Fruit fly (Drosophila melanogaster) whole organism, embryonic: ENCODE data around the gene Mvd.
A peak's percentile ranks its signal among the peaks of the same experiment; 100 is the strongest.

ENCODE experiments used
- Atf3 ChIP-seq: fragments of 200-800 bp; sonication (Bioruptor generic); optimal IDR thresholded peaks from 3 replicates; lab custom pipeline; 2016; ENCODE audit warnings: missing biosample characterization, missing genetic modification characterization
- B-H1 ChIP-seq: fragments of 200-800 bp; sonication (Bioruptor generic); IDR thresholded peaks from 3 replicates; pipeline ENCODE4 v1.3.6; 2022; ENCODE audit warnings: missing biosample characterization, missing genetic modification characterization
- CG1024 ChIP-seq: fragments of 200-800 bp; sonication (Bioruptor generic); IDR thresholded peaks from 2 replicates; pipeline ENCODE4 v1.3.6; 2022; ENCODE audit warnings: missing biosample characterization, missing genetic modification characterization
- CG10979 ChIP-seq: fragments of 200-800 bp; sonication (Bioruptor generic); optimal IDR thresholded peaks from 2 replicates; lab custom pipeline; 2018; ENCODE audit warnings: missing biosample characterization, mild to moderate bottlenecking, missing genetic modification characterization, moderate library complexity
- CG11723 ChIP-seq: fragments of 200-800 bp; sonication (Bioruptor generic); optimal IDR thresholded peaks from 2 replicates; lab custom pipeline; 2017; ENCODE audit warnings: missing biosample characterization, mild to moderate bottlenecking, missing genetic modification characterization
- CG13894 ChIP-seq: fragments of 200-800 bp; sonication (Bioruptor generic); optimal IDR thresholded peaks from 3 replicates; lab custom pipeline; 2018; ENCODE audit warnings: missing biosample characterization, mild to moderate bottlenecking, missing genetic modification characterization, moderate library complexity
- CG14014 ChIP-seq: fragments of 200-800 bp; sonication (Bioruptor generic); IDR thresholded peaks from 2 replicates; pipeline ENCODE4 v1.3.6; 2022; ENCODE audit warnings: missing biosample characterization, missing genetic modification characterization
- CG14667 ChIP-seq: fragments of 200-800 bp; sonication (Bioruptor generic); IDR thresholded peaks from 2 replicates; pipeline ENCODE4 v1.3.6; 2022; ENCODE audit warnings: missing biosample characterization, missing genetic modification characterization
- CG14965 ChIP-seq: fragments of 200-800 bp; sonication (Bioruptor generic); optimal IDR thresholded peaks from 2 replicates; lab custom pipeline; 2016; ENCODE audit warnings: missing biosample characterization, missing genetic modification characterization, borderline replicate concordance
- CG17328 ChIP-seq: fragments of 200-800 bp; sonication (Bioruptor generic); IDR thresholded peaks from 2 replicates; pipeline ENCODE4 v1.3.6; 2022; ENCODE audit warnings: missing biosample characterization, missing genetic modification characterization
- CG3163 ChIP-seq: fragments of 200-800 bp; sonication (Bioruptor generic); optimal IDR thresholded peaks from 3 replicates; lab custom pipeline; 2016; ENCODE audit warnings: missing biosample characterization, missing genetic modification characterization
- CG42726 ChIP-seq: fragments of 200-800 bp; sonication (Bioruptor generic); IDR thresholded peaks from 2 replicates; pipeline ENCODE4 v1.3.6; 2022; ENCODE audit warnings: missing biosample characterization, missing genetic modification characterization; ENCODE audit not compliant: partially characterized antibody
- CG43689 ChIP-seq: fragments of 200-800 bp; sonication (Bioruptor generic); IDR thresholded peaks from 2 replicates; pipeline ENCODE4 v1.3.6; 2022; ENCODE audit warnings: missing biosample characterization, missing genetic modification characterization
- CG4854 ChIP-seq: fragments of 200-800 bp; sonication (Bioruptor generic); optimal IDR thresholded peaks from 2 replicates; lab custom pipeline; 2016; ENCODE audit warnings: missing biosample characterization, missing genetic modification characterization, inconsistent platforms
- CG8281 ChIP-seq: fragments of 200-800 bp; sonication (Bioruptor generic); optimal IDR thresholded peaks from 2 replicates; lab custom pipeline; 2018; ENCODE audit warnings: missing biosample characterization, mild to moderate bottlenecking, missing genetic modification characterization, moderate library complexity
- CG9609 ChIP-seq: fragments of 200-800 bp; sonication (Bioruptor generic); optimal IDR thresholded peaks from 3 replicates; lab custom pipeline; 2016; ENCODE audit warnings: missing biosample characterization, missing genetic modification characterization
- CG9817 ChIP-seq: fragments of 200-800 bp; sonication (Bioruptor generic); optimal IDR thresholded peaks from 2 replicates; lab custom pipeline; 2018; ENCODE audit warnings: missing biosample characterization, mild to moderate bottlenecking, missing genetic modification characterization, moderate library complexity
- D ChIP-seq, 2 experiments: fragments of 200-800 bp in 1 of 2; fragments of >200 bp in 1 of 2; sonication (Bioruptor generic) in 1 of 2; optimal IDR thresholded peaks; 2 replicates in 1 of 2; 3 replicates in 1 of 2; lab custom pipeline; 2017; ENCODE audit warnings: mild to moderate bottlenecking in 1 of 2, missing biosample characterization in 1 of 2, missing genetic modification characterization in 1 of 2, missing genetic modification reagents in 1 of 2
- Deaf1 ChIP-seq: fragments of 200-800 bp; optimal IDR thresholded peaks from 3 replicates; lab custom pipeline; 2019; ENCODE audit warnings: missing biosample characterization, mild to moderate bottlenecking, missing genetic modification characterization, moderate library complexity
- Dek ChIP-seq: fragments of 200-800 bp; sonication (Bioruptor generic); optimal IDR thresholded peaks from 3 replicates; lab custom pipeline; 2019; ENCODE audit warnings: missing biosample characterization, mild to moderate bottlenecking, missing genetic modification characterization, moderate library complexity
- Dref ChIP-seq: fragments of 200-800 bp; sonication (Bioruptor generic); IDR thresholded peaks from 2 replicates; pipeline ENCODE4 v1.3.6; 2022; ENCODE audit warnings: missing biosample characterization, missing genetic modification characterization
- GATAe ChIP-seq: fragments of 200-800 bp; sonication (Bioruptor generic); conservative IDR thresholded peaks from 2 replicates; pipeline ENCODE4 v1.3.6; 2022; ENCODE audit warnings: missing biosample characterization, missing genetic modification characterization
- Gsc ChIP-seq: fragments of 200-800 bp; sonication (Bioruptor generic); IDR thresholded peaks from 2 replicates; pipeline ENCODE4 v1.3.6; 2022; ENCODE audit warnings: missing biosample characterization, missing genetic modification characterization
- HHEX ChIP-seq: fragments of 200-800 bp; sonication (Bioruptor generic); optimal IDR thresholded peaks from 3 replicates; lab custom pipeline; 2017; ENCODE audit warnings: missing biosample characterization, mild to moderate bottlenecking, missing genetic modification characterization, missing genetic modification reagents
- HLHmδ ChIP-seq: fragments of 200-800 bp; sonication (Bioruptor generic); optimal IDR thresholded peaks from 2 replicates; lab custom pipeline; 2018; ENCODE audit warnings: missing biosample characterization, mild to moderate bottlenecking, missing genetic modification characterization, moderate library complexity
- NC2α ChIP-seq: fragments of 200-800 bp; sonication (Bioruptor generic); optimal IDR thresholded peaks from 2 replicates; lab custom pipeline; 2016; ENCODE audit warnings: missing biosample characterization, missing genetic modification characterization
- NC2β ChIP-seq: fragments of 200-800 bp; sonication (Bioruptor generic); optimal IDR thresholded peaks from 2 replicates; lab custom pipeline; 2016; ENCODE audit warnings: missing biosample characterization, missing genetic modification characterization
- Nf-YA ChIP-seq: fragments of 200-800 bp; sonication (Bioruptor generic); IDR thresholded peaks from 2 replicates; pipeline ENCODE4 v1.3.6; 2022; ENCODE audit warnings: missing biosample characterization, missing genetic modification characterization
- Oli ChIP-seq: fragments of 200-800 bp; sonication (Bioruptor generic); optimal IDR thresholded peaks from 2 replicates; lab custom pipeline; 2018; ENCODE audit warnings: missing biosample characterization, mild to moderate bottlenecking, missing genetic modification characterization, moderate library complexity
- Ptx1 ChIP-seq: fragments of 200-800 bp; sonication (Bioruptor generic); IDR thresholded peaks from 2 replicates; pipeline ENCODE4 v1.3.6; 2022; ENCODE audit warnings: missing biosample characterization, missing genetic modification characterization
- Xbp1 ChIP-seq: fragments of 200-800 bp; sonication (Bioruptor generic); optimal IDR thresholded peaks from 3 replicates; lab custom pipeline; 2016; ENCODE audit warnings: missing biosample characterization, mild to moderate bottlenecking, missing genetic modification characterization
- ab ChIP-seq: fragments of 200-800 bp; sonication (Bioruptor generic); optimal IDR thresholded peaks from 2 replicates; lab custom pipeline; 2016; ENCODE audit warnings: missing biosample characterization, missing genetic modification characterization
- ara ChIP-seq: fragments of 200-800 bp; sonication (Bioruptor generic); IDR thresholded peaks from 2 replicates; pipeline ENCODE4 v1.3.6; 2022; ENCODE audit warnings: missing biosample characterization, missing genetic modification characterization
- bab2 ChIP-seq: fragments of 200-800 bp; sonication (Bioruptor generic); optimal IDR thresholded peaks from 2 replicates; lab custom pipeline; 2016; ENCODE audit warnings: missing biosample characterization, missing genetic modification characterization
- cad ChIP-seq: fragments of >200 bp; optimal IDR thresholded peaks from 2 replicates; lab custom pipeline; 2017; ENCODE audit warnings: missing biosample characterization, missing genetic modification characterization
- da ChIP-seq: fragments of 200-800 bp; sonication (Bioruptor generic); optimal IDR thresholded peaks from 2 replicates; lab custom pipeline; 2016; ENCODE audit warnings: missing biosample characterization, missing genetic modification characterization
- dmrt99B ChIP-seq: fragments of 200-800 bp; sonication (Bioruptor generic); optimal IDR thresholded peaks from 2 replicates; lab custom pipeline; 2018; ENCODE audit warnings: missing biosample characterization, mild to moderate bottlenecking, missing genetic modification characterization, moderate library complexity
- esg ChIP-seq: fragments of 200-800 bp; sonication (Bioruptor generic); conservative IDR thresholded peaks from 2 replicates; pipeline ENCODE4 v1.3.6; 2022; ENCODE audit warnings: missing biosample characterization, missing genetic modification characterization
- kay ChIP-seq: fragments of 200-800 bp; sonication (Bioruptor generic); optimal IDR thresholded peaks from 2 replicates; lab custom pipeline; 2016; ENCODE audit warnings: missing biosample characterization, missing genetic modification characterization
- nau ChIP-seq: fragments of 200-800 bp; sonication (Bioruptor generic); optimal IDR thresholded peaks from 3 replicates; lab custom pipeline; 2017; ENCODE audit warnings: missing biosample characterization, mild to moderate bottlenecking, missing genetic modification characterization, missing genetic modification reagents
- pho ChIP-seq: fragments of 200-800 bp; sonication (Bioruptor generic); optimal IDR thresholded peaks from 2 replicates; lab custom pipeline; 2016; ENCODE audit warnings: missing biosample characterization, missing genetic modification characterization
- rib ChIP-seq: fragments of 200-800 bp; sonication (Bioruptor generic); IDR thresholded peaks from 2 replicates; pipeline ENCODE4 v1.3.6; 2022; ENCODE audit warnings: missing biosample characterization, missing genetic modification characterization
- salm ChIP-seq: fragments of 200-800 bp; sonication (Bioruptor generic); optimal IDR thresholded peaks from 2 replicates; lab custom pipeline; 2018; ENCODE audit warnings: missing biosample characterization, mild to moderate bottlenecking, missing genetic modification characterization
- sisA ChIP-seq: fragments of 200-800 bp; sonication (Bioruptor generic); IDR thresholded peaks from 2 replicates; pipeline ENCODE4 v1.3.6; 2022; ENCODE audit warnings: missing biosample characterization, missing genetic modification characterization
- sna ChIP-seq: fragments of 200-800 bp; sonication (Bioruptor generic); IDR thresholded peaks from 2 replicates; pipeline ENCODE4 v1.3.6; 2022; ENCODE audit warnings: missing biosample characterization, missing genetic modification characterization; ENCODE audit not compliant: partially characterized antibody
- sug ChIP-seq: fragments of 200-800 bp; optimal IDR thresholded peaks from 2 replicates; lab custom pipeline; 2019; ENCODE audit warnings: missing biosample characterization, mild to moderate bottlenecking, missing genetic modification characterization, moderate library complexity
- tgo ChIP-seq: fragments of 200-800 bp; sonication (Bioruptor generic); IDR thresholded peaks from 3 replicates; pipeline ENCODE4 v1.3.6; 2022; ENCODE audit warnings: missing biosample characterization, missing genetic modification characterization
- unc-4 ChIP-seq: fragments of 200-800 bp; sonication (Bioruptor generic); IDR thresholded peaks from 2 replicates; pipeline ENCODE4 v1.3.6; 2022; ENCODE audit warnings: missing biosample characterization, missing genetic modification characterization; ENCODE audit not compliant: partially characterized antibody
- unpg ChIP-seq: fragments of 200-800 bp; sonication (Bioruptor generic); optimal IDR thresholded peaks from 3 replicates; lab custom pipeline; 2018; ENCODE audit warnings: missing biosample characterization, mild to moderate bottlenecking, missing genetic modification characterization, moderate library complexity
- usp ChIP-seq: fragments of >200 bp; optimal IDR thresholded peaks from 2 replicates; lab custom pipeline; 2017; ENCODE audit warnings: missing biosample characterization, missing genetic modification characterization

Gene Mvd

dm6 chrX:15709984-15710750 lies 38.8 kb upstream of the Mvd start, which contains the start of the genes CG9281 and CG15601 (continued):
- TF ChIP-seq CG42726 (GFP tag; lab: Robert Waterston, UW) (no peak), Gsc (GFP tag; lab: Robert Waterston, UW) (no peak), CG17328 (GFP tag; lab: Robert Waterston, UW) (no peak), salm (tag; lab: Kevin White, UChicago) (no peak), ara (GFP tag; lab: Robert Waterston, UW) (no peak), sisA (GFP tag; lab: Robert Waterston, UW) (no peak), sug (tag; lab: Kevin White, UChicago) (peak; percentile 9), CG14965 (GFP tag; lab: Kevin White, UChicago) (no peak), Oli (tag; lab: Kevin White, UChicago) (no peak), ab (GFP tag; lab: Kevin White, UChicago) (no peak), rib (GFP tag; lab: Robert Waterston, UW) (peak; percentile 82; the same call in 1 of the 2 replicates), esg (GFP tag; lab: Robert Waterston, UW) (no peak), B-H1 (GFP tag; lab: Robert Waterston, UW) (no peak), Atf3 (GFP tag; lab: Kevin White, UChicago) (no peak), da (no peak), dmrt99B (tag; lab: Kevin White, UChicago) (no peak), GATAe (GFP tag; lab: Robert Waterston, UW) (no peak), Dek (tag; lab: Kevin White, UChicago) (no peak), bab2 (GFP tag; lab: Kevin White, UChicago) (no peak), CG13894 (no peak), CG1024 (GFP tag; lab: Robert Waterston, UW) (no peak), sna (peak; percentile 31; the same call in 1 of the 2 replicates), CG10979 (tag; lab: Kevin White, UChicago) (no peak), NC2α (GFP tag; lab: Kevin White, UChicago) (no peak), Deaf1 (peak; percentile 67), CG14667 (GFP tag; lab: Robert Waterston, UW) (no peak), Dref (GFP tag; lab: Robert Waterston, UW) (peak; percentile 50), nau (GFP tag; lab: Kevin White, UChicago) (no peak), unc-4 (GFP tag; lab: Robert Waterston, UW) (0 out of 2 replicates have a peak, but pooled peaks have one; percentile 9), Nf-YA (no peak), pho (no peak), CG4854 (GFP tag; lab: Kevin White, UChicago) (no peak), CG43689 (no peak), CG9817 (tag; lab: Kevin White, UChicago) (no peak), Xbp1 (GFP tag; lab: Kevin White, UChicago) (peak; percentile 8), NC2β (GFP tag; lab: Kevin White, UChicago) (no peak), CG9609 (GFP tag; lab: Kevin White, UChicago) (no peak), CG14014 (no peak), Ptx1 (GFP tag; lab: Robert Waterston, UW) (no peak), HLHmδ (GFP tag; lab: Kevin White, UChicago) (peak; percentile 64), kay (GFP tag; lab: Kevin White, UChicago) (no peak), CG8281 (tag; lab: Kevin White, UChicago) (no peak), CG3163 (no peak), unpg (GFP tag; lab: Kevin White, UChicago) (no peak), D (optimal IDR thresholded peaks at IDR 0.05; lab: Kevin White, UChicago) (peak; percentile 55), D (GFP tag; optimal IDR thresholded peaks at IDR 0.05; lab: Kevin White, UChicago) (no peak), usp (GFP tag; lab: Kevin White, UChicago) (no peak), tgo (GFP tag; lab: Robert Waterston, UW) (no peak), CG11723 (no peak), HHEX (no peak), cad (GFP tag; lab: Kevin White, UChicago) (no peak)
